1 fruit fly cellular context compared by ENCODE assay signal in genomic region chr3L:4071561-4072049, dm6.
TF ChIP-seq lines count a peak whose summit lies in the region.

wit (minus strand) TSS chr3L:4071717.

TF ChIP-seq in whole organism, embryonic, 481 proteins besides CTCF, POLR2A, EP300 and RAD21 (continued from another document and continues in another):
- TF ChIP-seq ATbp (GFP tag; optimal IDR thresholded peaks at IDR 0.05; lab: Kevin White, UChicago) (peak; percentile 19), CG3838 (GFP tag; optimal IDR thresholded peaks at IDR 0.05; lab: Kevin White, UChicago) (no peak), Dip3 (GFP tag; optimal IDR thresholded peaks at IDR 0.05; lab: Kevin White, UChicago) (no peak), E2f1 (GFP tag; IDR thresholded peaks at IDR 0.05; lab: Robert Waterston, UW) (no peak), tgo (GFP tag; IDR thresholded peaks at IDR 0.05; lab: Robert Waterston, UW) (0 out of 3 replicates have a peak, but pooled peaks have one; percentile 19), Oaz (GFP tag; IDR thresholded peaks at IDR 0.05; lab: Robert Waterston, UW) (no peak), CG2678 (tag; optimal IDR thresholded peaks at IDR 0.05; lab: Kevin White, UChicago) (peak; percentile 21), CG6689 (GFP tag; IDR thresholded peaks at IDR 0.05; lab: Robert Waterston, UW) (no peak), stwl (tag; optimal IDR thresholded peaks at IDR 0.05; lab: Kevin White, UChicago) (no peak), Hsf (GFP tag; optimal IDR thresholded peaks at IDR 0.05; lab: Kevin White, UChicago) (peak; percentile 26), CG7745 (tag; optimal IDR thresholded peaks at IDR 0.05; lab: Kevin White, UChicago) (no peak), al (GFP tag; IDR thresholded peaks at IDR 0.05; lab: Robert Waterston, UW) (no peak), MBD-R2 (GFP tag; IDR thresholded peaks at IDR 0.05; lab: Robert Waterston, UW) (no peak), NFAT (GFP tag; IDR thresholded peaks at IDR 0.05; lab: Robert Waterston, UW) (no peak), CG1792 (GFP tag; optimal IDR thresholded peaks at IDR 0.05; lab: Kevin White, UChicago) (no peak), slp2 (GFP tag; optimal IDR thresholded peaks at IDR 0.05; lab: Kevin White, UChicago) (no peak), ara (GFP tag; IDR thresholded peaks at IDR 0.05; lab: Robert Waterston, UW) (no peak), CG12391 (tag; optimal IDR thresholded peaks at IDR 0.05; lab: Kevin White, UChicago) (no peak), sens-2 (GFP tag; IDR thresholded peaks at IDR 0.05; lab: Robert Waterston, UW) (no peak), lbe (GFP tag; optimal IDR thresholded peaks at IDR 0.05; lab: Kevin White, UChicago) (peak; percentile 83), CG3726 (GFP tag; IDR thresholded peaks at IDR 0.05; lab: Robert Waterston, UW) (no peak), rib (GFP tag; IDR thresholded peaks at IDR 0.05; lab: Robert Waterston, UW) (peak; percentile 56; the same call in 1 of the 2 replicates), CG17829 (tag; optimal IDR thresholded peaks at IDR 0.05; lab: Kevin White, UChicago) (no peak), btn (GFP tag; optimal IDR thresholded peaks at IDR 0.05; lab: Kevin White, UChicago) (no peak), pfk (GFP tag; optimal IDR thresholded peaks at IDR 0.05; lab: Kevin White, UChicago) (no peak), CG10321 (GFP tag; IDR thresholded peaks at IDR 0.05; lab: Robert Waterston, UW) (no peak), BtbVII (GFP tag; optimal IDR thresholded peaks at IDR 0.05; lab: Kevin White, UChicago) (peak; percentile 66), CG9437 (GFP tag; optimal IDR thresholded peaks at IDR 0.05; lab: Kevin White, UChicago) (no peak), sr (GFP tag; IDR thresholded peaks at IDR 0.05; lab: Robert Waterston, UW) (peak; percentile 73; the same call in 2 of the 3 replicates), CG2202 (tag; optimal IDR thresholded peaks at IDR 0.05; lab: Kevin White, UChicago) (no peak), h (optimal IDR thresholded peaks at IDR 0.05; lab: Kevin White, UChicago) (no peak), oc (tag; optimal IDR thresholded peaks at IDR 0.05; lab: Kevin White, UChicago) (no peak), Six4 (GFP tag; optimal IDR thresholded peaks at IDR 0.05; lab: Kevin White, UChicago) (no peak), CG10209 (GFP tag; optimal IDR thresholded peaks at IDR 0.05; lab: Kevin White, UChicago) (no peak), YL-1 (GFP tag; optimal IDR thresholded peaks at IDR 0.05; lab: Kevin White, UChicago) (peak; percentile 9), Doc3 (GFP tag; IDR thresholded peaks at IDR 0.05; lab: Robert Waterston, UW; ENCODE audit: partially characterized antibody) (peak; percentile 48; the same call in 1 of the 3 replicates), NC2α (GFP tag; optimal IDR thresholded peaks at IDR 0.05; lab: Kevin White, UChicago) (no peak), dm (GFP tag; optimal IDR thresholded peaks at IDR 0.05; lab: Kevin White, UChicago) (no peak), danr (GFP tag; IDR thresholded peaks at IDR 0.05; lab: Robert Waterston, UW) (no peak), chif (GFP tag; optimal IDR thresholded peaks at IDR 0.05; lab: Kevin White, UChicago) (no peak), bowl (GFP tag; IDR thresholded peaks at IDR 0.05; lab: Robert Waterston, UW) (no peak), Ssrp (tag; optimal IDR thresholded peaks at IDR 0.05; lab: Kevin White, UChicago) (no peak), CG5953 (GFP tag; IDR thresholded peaks at IDR 0.05; lab: Robert Waterston, UW) (no peak), CG3065 (GFP tag; optimal IDR thresholded peaks at IDR 0.05; lab: Kevin White, UChicago) (no peak), kah (GFP tag; optimal IDR thresholded peaks at IDR 0.05; lab: Kevin White, UChicago) (peak; percentile 67), bab2 (GFP tag; optimal IDR thresholded peaks at IDR 0.05; lab: Kevin White, UChicago) (no peak), ap (GFP tag; IDR thresholded peaks at IDR 0.05; lab: Robert Waterston, UW) (no peak), Xbp1 (GFP tag; optimal IDR thresholded peaks at IDR 0.05; lab: Kevin White, UChicago) (peak; percentile 42), zfh2 (GFP tag; optimal IDR thresholded peaks at IDR 0.05; lab: Kevin White, UChicago) (no peak), gsb (GFP tag; IDR thresholded peaks at IDR 0.05; lab: Robert Waterston, UW) (no peak), CG18011 (GFP tag; optimal IDR thresholded peaks at IDR 0.05; lab: Kevin White, UChicago) (no peak), dpn (GFP tag; optimal IDR thresholded peaks at IDR 0.05; lab: Kevin White, UChicago) (no peak), CkIIα-i1 (GFP tag; IDR thresholded peaks at IDR 0.05; lab: Robert Waterston, UW) (no peak), Fer1 (GFP tag; optimal IDR thresholded peaks at IDR 0.05; lab: Kevin White, UChicago) (peak; percentile 67), CG3281 (GFP tag; optimal IDR thresholded peaks at IDR 0.05; lab: Kevin White, UChicago) (peak; percentile 1), Dfd (GFP tag; optimal IDR thresholded peaks at IDR 0.05; lab: Kevin White, UChicago) (no peak), CG11456 (GFP tag; IDR thresholded peaks at IDR 0.05; lab: Robert Waterston, UW) (no peak), mirr (GFP tag; optimal IDR thresholded peaks at IDR 0.05; lab: Kevin White, UChicago) (peak; percentile 27), psq (GFP tag; optimal IDR thresholded peaks at IDR 0.05; lab: Kevin White, UChicago) (peak; percentile 92), CG4360 (GFP tag; IDR thresholded peaks at IDR 0.05; lab: Robert Waterston, UW) (no peak), CG15479 (GFP tag; optimal IDR thresholded peaks at IDR 0.05; lab: Kevin White, UChicago) (no peak), Rfx (GFP tag; IDR thresholded peaks at IDR 0.05; lab: Robert Waterston, UW) (peak; percentile 31; the same call in 1 of the 2 replicates), vnd (GFP tag; IDR thresholded peaks at IDR 0.05; lab: Robert Waterston, UW; ENCODE audit: partially characterized antibody) (no peak), CG31224 (GFP tag; IDR thresholded peaks at IDR 0.05; lab: Robert Waterston, UW) (no peak), Ada2b (GFP tag; IDR thresholded peaks at IDR 0.05; lab: Robert Waterston, UW) (no peak), dimm (GFP tag; IDR thresholded peaks at IDR 0.05; lab: Robert Waterston, UW) (no peak), Dbx (GFP tag; IDR thresholded peaks at IDR 0.05; lab: Robert Waterston, UW) (0 out of 3 replicates have a peak, but pooled peaks have one; percentile 51), Myb (GFP tag; optimal IDR thresholded peaks at IDR 0.05; lab: Kevin White, UChicago) (no peak), insv (GFP tag; optimal IDR thresholded peaks at IDR 0.05; lab: Kevin White, UChicago) (no peak), CG33213 (GFP tag; optimal IDR thresholded peaks at IDR 0.05; lab: Kevin White, UChicago) (peak; percentile 23), Doc2 (GFP tag; IDR thresholded peaks at IDR 0.05; lab: Robert Waterston, UW) (no peak), CG17361 (GFP tag; IDR thresholded peaks at IDR 0.05; lab: Robert Waterston, UW) (no peak), CG15696 (tag; optimal IDR thresholded peaks at IDR 0.05; lab: Kevin White, UChicago) (no peak), caup (GFP tag; optimal IDR thresholded peaks at IDR 0.05; lab: Kevin White, UChicago; ENCODE audit: severe bottlenecking) (no peak), pnt (GFP tag; optimal IDR thresholded peaks at IDR 0.05; lab: Kevin White, UChicago) (no peak), nerfin-2 (GFP tag; IDR thresholded peaks at IDR 0.05; lab: Robert Waterston, UW; ENCODE audit: partially characterized antibody) (no peak), Chrac-16 (GFP tag; optimal IDR thresholded peaks at IDR 0.05; lab: Kevin White, UChicago) (no peak), nau (GFP tag; optimal IDR thresholded peaks at IDR 0.05; lab: Kevin White, UChicago) (peak; percentile 41), Meics (GFP tag; optimal IDR thresholded peaks at IDR 0.05; lab: Kevin White, UChicago) (peak; percentile 11), CG4404 (GFP tag; IDR thresholded peaks at IDR 0.05; lab: Robert Waterston, UW) (no peak), CG17328 (GFP tag; IDR thresholded peaks at IDR 0.05; lab: Robert Waterston, UW) (no peak; the same call in 1 of the 2 replicates), gro (GFP tag; optimal IDR thresholded peaks at IDR 0.05; lab: Kevin White, UChicago) (peak; percentile 32), CG7786 (GFP tag; optimal IDR thresholded peaks at IDR 0.05; lab: Kevin White, UChicago) (peak; percentile 31), CG8089 (GFP tag; optimal IDR thresholded peaks at IDR 0.05; lab: Kevin White, UChicago) (no peak), CG8281 (tag; optimal IDR thresholded peaks at IDR 0.05; lab: Kevin White, UChicago) (no peak), CG18262 (tag; optimal IDR thresholded peaks at IDR 0.05; lab: Kevin White, UChicago) (no peak), en (GFP tag; optimal IDR thresholded peaks at IDR 0.05; lab: Kevin White, UChicago) (no peak), abd-A (tag; optimal IDR thresholded peaks at IDR 0.05; lab: Kevin White, UChicago) (peak; percentile 55), chinmo (GFP tag; IDR thresholded peaks at IDR 0.05; lab: Robert Waterston, UW; ENCODE audit: partially characterized antibody) (peak; percentile 97), CG17568 (GFP tag; optimal IDR thresholded peaks at IDR 0.05; lab: Kevin White, UChicago) (peak; percentile 14), CG11560 (tag; IDR thresholded peaks at IDR 0.05; lab: Robert Waterston, UW) (no peak), fd96Cb (tag; optimal IDR thresholded peaks at IDR 0.05; lab: Kevin White, UChicago) (no peak), Aef1 (GFP tag; IDR thresholded peaks at IDR 0.05; lab: Robert Waterston, UW) (no peak), CG30431 (GFP tag; optimal IDR thresholded peaks at IDR 0.05; lab: Kevin White, UChicago) (no peak), lov (optimal IDR thresholded peaks at IDR 0.05; lab: Kevin White, UChicago) (no peak), lov (GFP tag; IDR thresholded peaks at IDR 0.05; lab: Robert Waterston, UW) (no peak), CG30403 (GFP tag; optimal IDR thresholded peaks at IDR 0.05; lab: Kevin White, UChicago) (peak; percentile 36), Sox100B (GFP tag; optimal IDR thresholded peaks at IDR 0.05; lab: Kevin White, UChicago) (no peak), CG3847 (GFP tag; IDR thresholded peaks at IDR 0.05; lab: Robert Waterston, UW) (no peak), CG16815 (GFP tag; optimal IDR thresholded peaks at IDR 0.05; lab: Kevin White, UChicago) (no peak), CG14441 (GFP tag; IDR thresholded peaks at IDR 0.05; lab: Robert Waterston, UW) (no peak), yki (optimal IDR thresholded peaks at IDR 0.05; lab: Kevin White, UChicago) (peak; percentile 57), Lpt (GFP tag; optimal IDR thresholded peaks at IDR 0.05; lab: Kevin White, UChicago) (no peak), CG11085 (GFP tag; IDR thresholded peaks at IDR 0.05; lab: Robert Waterston, UW) (no peak), sisA (GFP tag; IDR thresholded peaks at IDR 0.05; lab: Robert Waterston, UW) (peak; percentile 16; the same call in 1 of the 2 replicates), Pdp1 (GFP tag; optimal IDR thresholded peaks at IDR 0.05; lab: Kevin White, UChicago) (peak in 1 of 2 experiments; percentile 73), hkb (optimal IDR thresholded peaks at IDR 0.05; lab: Kevin White, UChicago) (no peak), hkb (GFP tag; IDR thresholded peaks at IDR 0.05; lab: Robert Waterston, UW) (peak; percentile 49; the same call in 1 of the 2 replicates), Opbp (GFP tag; IDR thresholded peaks at IDR 0.05; lab: Robert Waterston, UW; ENCODE audit: partially characterized antibody) (peak; percentile 15; the same call in 1 of the 3 replicates), Hey (tag; optimal IDR thresholded peaks at IDR 0.05; lab: Kevin White, UChicago) (no peak), Scr (GFP tag; IDR thresholded peaks at IDR 0.05; lab: Robert Waterston, UW; ENCODE audit: partially characterized antibody) (peak; percentile 28), klu (GFP tag; IDR thresholded peaks at IDR 0.05; lab: Robert Waterston, UW) (no peak), hbn (GFP tag; IDR thresholded peaks at IDR 0.05; lab: Robert Waterston, UW; ENCODE audit: partially characterized antibody) (peak; percentile 44), CG2120 (GFP tag; optimal IDR thresholded peaks at IDR 0.05; lab: Kevin White, UChicago) (peak; percentile 58), CG12155 (GFP tag; optimal IDR thresholded peaks at IDR 0.05; lab: Kevin White, UChicago) (no peak), sd (tag; optimal IDR thresholded peaks at IDR 0.05; lab: Kevin White, UChicago) (peak; percentile 87), Hmx (GFP tag; optimal IDR thresholded peaks at IDR 0.05; lab: Kevin White, UChicago) (no peak), CG11093 (GFP tag; IDR thresholded peaks at IDR 0.05; lab: Robert Waterston, UW) (no peak), CG7556 (GFP tag; optimal IDR thresholded peaks at IDR 0.05; lab: Kevin White, UChicago) (no peak), CG14860 (GFP tag; IDR thresholded peaks at IDR 0.05; lab: Robert Waterston, UW; ENCODE audit: partially characterized antibody) (no peak), TFAM (GFP tag; optimal IDR thresholded peaks at IDR 0.05; lab: Kevin White, UChicago) (no peak), E2f2 (GFP tag; IDR thresholded peaks at IDR 0.05; lab: Robert Waterston, UW) (peak; percentile 17; the same call in 1 of the 2 replicates), exex (tag; optimal IDR thresholded peaks at IDR 0.05; lab: Kevin White, UChicago) (no peak), CG2116 (GFP tag; optimal IDR thresholded peaks at IDR 0.05; lab: Kevin White, UChicago) (no peak), Lim3 (GFP tag; IDR thresholded peaks at IDR 0.05; lab: Robert Waterston, UW) (no peak), lmd (GFP tag; IDR thresholded peaks at IDR 0.05; lab: Robert Waterston, UW) (no peak), odd (GFP tag; optimal IDR thresholded peaks at IDR 0.05; lab: Kevin White, UChicago) (peak; percentile 45), sob (GFP tag; IDR thresholded peaks at IDR 0.05; lab: Robert Waterston, UW) (peak; percentile 31; the same call in 1 of the 2 replicates), tup (GFP tag; optimal IDR thresholded peaks at IDR 0.05; lab: Kevin White, UChicago) (no peak), CG10565 (GFP tag; optimal IDR thresholded peaks at IDR 0.05; lab: Kevin White, UChicago) (no peak), CG16813 (GFP tag; IDR thresholded peaks at IDR 0.05; lab: Robert Waterston, UW; ENCODE audit: partially characterized antibody) (no peak), Tbp (GFP tag; optimal IDR thresholded peaks at IDR 0.05; lab: Kevin White, UChicago) (no peak), C15 (GFP tag; IDR thresholded peaks at IDR 0.05; lab: Robert Waterston, UW) (0 out of 3 replicates have a peak, but pooled peaks have one; percentile 26), CG17385 (GFP tag; optimal IDR thresholded peaks at IDR 0.05; lab: Kevin White, UChicago) (peak; percentile 73), CG6175 (GFP tag; IDR thresholded peaks at IDR 0.05; lab: Robert Waterston, UW) (no peak), CG32532 (GFP tag; IDR thresholded peaks at IDR 0.05; lab: Robert Waterston, UW) (peak; percentile 62; the same call in 1 of the 2 replicates)
